Worm (Caenorhabditis elegans): ENCODE measurements around the gene srh-89.

srh-89 gene

DNA sequence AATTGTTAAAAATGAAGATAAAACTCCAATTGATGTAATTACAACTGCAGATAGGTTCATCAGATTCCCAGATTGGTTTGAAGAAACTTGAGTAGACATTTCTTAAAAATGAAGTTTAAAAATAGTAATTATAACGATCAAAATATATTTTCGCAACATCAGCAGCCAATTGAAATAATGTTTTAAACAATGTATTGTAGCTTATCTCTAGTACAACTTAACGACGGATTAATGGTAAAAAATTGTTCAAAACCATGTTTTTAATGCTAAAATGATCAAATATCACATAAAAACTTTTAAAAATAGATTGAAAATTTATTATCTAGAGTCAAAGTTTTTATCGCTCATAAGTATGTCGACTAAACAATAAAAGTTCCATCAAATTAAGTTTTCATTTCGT, 30.6 kb upstream of the srh-89 start, which contains the start of gene srbc-11:
Gene srbc-11 (minus strand): TSS at position 101 of the 400 bp plus-strand sequence.
- TF ChIP-seq ceh-28 (tag; optimal IDR thresholded peaks at IDR 0.05) (no peak), daf-12 (tag; optimal IDR thresholded peaks at IDR 0.05) (no peak), fkh-2 (tag; optimal IDR thresholded peaks at IDR 0.05) (no peak), lin-15B (tag; optimal IDR thresholded peaks at IDR 0.05) (no peak), lsy-12 (tag; optimal IDR thresholded peaks at IDR 0.05) (no peak), fos-1 (tag; optimal IDR thresholded peaks at IDR 0.05) (no peak), mdl-1 (tag; optimal IDR thresholded peaks at IDR 0.05) (no peak), zag-1 (tag; optimal IDR thresholded peaks at IDR 0.05) (no peak), pha-4 (tag; optimal IDR thresholded peaks at IDR 0.05) (no peak), unc-62 (GFP tag; optimal IDR thresholded peaks at IDR 0.05) (no peak)

DNA sequence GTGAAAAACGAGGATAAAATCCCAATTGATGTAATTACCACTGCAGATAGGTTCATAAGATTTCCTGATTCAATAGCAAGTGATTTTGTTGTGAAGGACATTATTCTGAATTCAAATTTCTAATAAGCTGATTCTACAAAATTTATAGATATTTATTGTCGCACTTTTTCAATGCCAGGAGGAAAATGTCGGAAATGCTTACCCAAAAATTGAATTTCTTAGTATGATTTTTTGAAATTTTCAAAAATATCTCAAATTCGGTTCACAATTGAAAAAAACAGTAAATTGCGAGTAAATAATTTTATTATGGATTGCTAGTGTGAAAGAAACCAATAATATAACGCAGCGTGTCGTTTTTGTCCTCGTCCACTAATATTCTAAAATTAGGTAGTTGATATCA, 28.3 kb upstream of the srh-89 start, which contains the start of gene srbc-10:
Gene srbc-10 (minus strand): TSS at position 101 of the 400 bp plus-strand sequence.
- TF ChIP-seq pqm-1 (tag; optimal IDR thresholded peaks at IDR 0.05): no peak

DNA sequence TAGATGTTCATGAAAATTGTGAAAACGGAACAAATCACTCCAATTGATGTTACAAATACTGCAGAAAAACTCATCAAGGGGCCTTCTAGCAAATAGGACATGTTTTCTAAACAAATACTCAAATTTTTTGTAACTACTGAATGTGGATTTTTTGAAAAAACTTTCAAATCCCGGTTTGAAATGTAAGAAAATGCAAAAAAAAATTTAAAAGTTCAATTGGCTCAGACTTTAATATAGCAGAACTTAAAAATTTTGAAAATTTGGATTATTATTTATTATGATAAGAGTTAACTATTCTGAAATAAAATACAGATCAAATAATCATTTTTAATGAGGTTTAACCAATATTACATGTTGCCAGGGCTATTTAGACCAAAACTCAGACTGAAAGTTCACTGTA, 25.7 kb upstream of the srh-89 start, which contains the start of gene srbc-9:
Gene srbc-9 (minus strand): TSS at position 101 of the 400 bp plus-strand sequence.
- TF ChIP-seq R02D3.7 (tag; optimal IDR thresholded peaks at IDR 0.05): no peak
- no peak for TF ChIP-seq ceh-28 (tag; optimal IDR thresholded peaks at IDR 0.05)
- TF ChIP-seq mml-1 (tag; optimal IDR thresholded peaks at IDR 0.05): no peak
- TF ChIP-seq egl-5 (tag; optimal IDR thresholded peaks at IDR 0.05): no peak
- no peak for TF ChIP-seq ceh-16 (tag; optimal IDR thresholded peaks at IDR 0.05)
- TF ChIP-seq mdl-1 (tag; optimal IDR thresholded peaks at IDR 0.05): no peak
- TF ChIP-seq lin-15B (tag; optimal IDR thresholded peaks at IDR 0.05): no peak

DNA sequence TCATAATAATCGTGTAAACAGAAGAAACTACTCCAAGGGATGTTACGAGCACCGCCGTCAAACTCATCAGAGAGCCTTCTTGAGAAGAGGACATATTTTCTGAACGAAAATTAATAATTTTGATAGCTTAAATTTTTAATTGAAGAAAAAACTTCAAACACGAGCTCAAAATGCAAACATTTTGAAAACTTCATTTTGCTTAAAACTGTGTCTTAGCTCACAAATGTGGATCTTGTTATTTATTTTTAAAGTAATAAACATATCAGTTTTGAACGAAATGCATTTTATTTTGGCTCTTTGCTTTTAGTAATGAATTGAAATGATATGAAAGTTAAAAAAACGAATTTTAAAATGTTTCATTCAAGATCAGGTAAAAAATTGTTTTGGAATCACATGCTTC, 22.9 kb upstream of the srh-89 start, which contains the start of gene srbc-7:
Gene srbc-7 (minus strand): TSS at position 101 of the 400 bp plus-strand sequence.
- TF ChIP-seq unc-62 (GFP tag; optimal IDR thresholded peaks at IDR 0.05) (no peak), eor-1 (tag; optimal IDR thresholded peaks at IDR 0.05) (no peak), lin-15B (tag; optimal IDR thresholded peaks at IDR 0.05) (no peak), lsy-12 (tag; optimal IDR thresholded peaks at IDR 0.05) (no peak), elt-3 (tag; optimal IDR thresholded peaks at IDR 0.05) (no peak), ama-1 (optimal IDR thresholded peaks at IDR 0.05) (no peak), nhr-76 (tag; optimal IDR thresholded peaks at IDR 0.05) (no peak)

DNA sequence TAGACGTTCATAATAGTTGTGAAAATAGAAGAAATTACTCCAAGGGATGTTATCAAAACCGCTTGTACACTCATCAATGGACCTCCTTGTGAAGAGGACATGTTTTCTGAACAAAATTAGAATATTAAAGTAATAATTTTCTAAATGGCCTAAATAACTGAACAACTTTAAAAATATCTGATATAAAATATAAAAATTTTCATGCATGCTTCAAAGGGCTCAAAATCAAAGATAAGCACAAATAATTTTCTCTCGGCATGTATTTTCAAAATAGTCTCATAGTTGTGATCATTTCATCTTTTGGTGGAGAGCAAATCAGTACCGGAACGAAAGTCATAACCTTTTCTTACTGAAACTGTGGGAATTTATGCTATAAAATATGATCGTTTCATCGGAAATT, 20.4 kb upstream of the srh-89 start, which contains the start of gene srbc-8:
Gene srbc-8 (minus strand): TSS at position 101 of the 400 bp plus-strand sequence.
- no peak for TF ChIP-seq nhr-23 (tag; optimal IDR thresholded peaks at IDR 0.05)
- no peak for TF ChIP-seq lin-15B (tag; optimal IDR thresholded peaks at IDR 0.05)
- no peak for TF ChIP-seq nhr-28 (tag; optimal IDR thresholded peaks at IDR 0.05)
- TF ChIP-seq ceh-16 (tag; optimal IDR thresholded peaks at IDR 0.05): no peak
- TF ChIP-seq fkh-2 (tag; optimal IDR thresholded peaks at IDR 0.05): no peak
- TF ChIP-seq mdl-1 (tag; optimal IDR thresholded peaks at IDR 0.05): no peak
- no peak for TF ChIP-seq jun-1 (tag; optimal IDR thresholded peaks at IDR 0.05)
- no peak for TF ChIP-seq sea-2 (GFP tag; optimal IDR thresholded peaks at IDR 0.05)
- no peak for TF ChIP-seq ceh-28 (tag; optimal IDR thresholded peaks at IDR 0.05)
- TF ChIP-seq zag-1 (tag; optimal IDR thresholded peaks at IDR 0.05): no peak
- no peak for TF ChIP-seq aly-2 (tag; optimal IDR thresholded peaks at IDR 0.05)
- no peak for TF ChIP-seq lsy-12 (tag; optimal IDR thresholded peaks at IDR 0.05)
- no peak for TF ChIP-seq egl-27 (tag; optimal IDR thresholded peaks at IDR 0.05)

DNA sequence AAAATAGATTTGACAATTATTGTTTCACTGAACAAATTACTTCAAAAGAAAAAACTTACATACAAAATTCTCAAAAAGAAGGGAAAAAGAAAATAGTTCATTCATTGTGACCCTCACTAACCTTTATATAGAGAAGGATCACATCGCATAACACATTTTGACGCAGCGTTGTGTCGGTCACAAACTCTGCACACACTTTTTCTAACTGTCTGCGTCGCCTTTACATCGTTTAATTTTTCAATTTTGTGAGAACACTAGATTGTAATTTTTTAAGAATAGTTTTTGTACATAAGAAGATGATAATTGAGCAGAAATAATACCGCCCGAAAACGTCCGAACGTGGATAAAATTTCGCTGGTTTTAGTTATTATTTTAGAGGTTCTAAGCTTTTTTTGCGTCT, 16.4 kb upstream of the srh-89 start, which contains the start of gene C18B10.6:
Gene C18B10.6 (minus strand): TSS at position 101 of the 400 bp plus-strand sequence.
- TF ChIP-seq lin-39 (tag; optimal IDR thresholded peaks at IDR 0.05) (no peak), nhr-77 (tag; optimal IDR thresholded peaks at IDR 0.05) (no peak), elt-3 (tag; optimal IDR thresholded peaks at IDR 0.05) (no peak), nfya-1 (tag; optimal IDR thresholded peaks at IDR 0.05; ENCODE audit: insufficient read depth) (no peak), hmg-11 (tag; optimal IDR thresholded peaks at IDR 0.05) (no peak), skn-1 (tag; optimal IDR thresholded peaks at IDR 0.05) (no peak), lin-15B (tag; optimal IDR thresholded peaks at IDR 0.05) (no peak), ceh-28 (tag; optimal IDR thresholded peaks at IDR 0.05) (no peak), nhr-12 (tag; optimal IDR thresholded peaks at IDR 0.05) (no peak)

Measured in whole organism, L3 larva.